Fruit fly (Drosophila melanogaster) whole organism, embryonic: ENCODE measurements around the gene CG3036.
A peak's percentile ranks its signal among the peaks of the same experiment; 100 is the strongest.

Experiments
- Bgb ChIP-seq: fragments of 200-800 bp; sonication (Bioruptor generic); IDR thresholded peaks from 2 replicates; pipeline ENCODE4 v1.3.6; 2022; ENCODE audit warnings: missing biosample characterization, missing genetic modification characterization; ENCODE audit not compliant: partially characterized antibody
- CG11247 ChIP-seq: fragments of 200-800 bp; sonication (Bioruptor generic); IDR thresholded peaks from 2 replicates; pipeline ENCODE4 v1.3.6; 2022; ENCODE audit warnings: missing biosample characterization, missing genetic modification characterization
- CG11456 ChIP-seq: fragments of 200-800 bp; sonication (Bioruptor generic); IDR thresholded peaks from 3 replicates; pipeline ENCODE4 v1.3.6; 2022; ENCODE audit warnings: missing biosample characterization, missing genetic modification characterization
- CG12071 ChIP-seq: fragments of 200-800 bp; sonication (Bioruptor generic); optimal IDR thresholded peaks from 3 replicates; lab custom pipeline; 2018; ENCODE audit warnings: missing biosample characterization, mild to moderate bottlenecking, missing genetic modification characterization
- CG12219 ChIP-seq: fragments of 200-800 bp; sonication (Bioruptor generic); optimal IDR thresholded peaks from 3 replicates; lab custom pipeline; 2018; ENCODE audit warnings: missing biosample characterization, mild to moderate bottlenecking, missing genetic modification characterization
- CG12769 ChIP-seq: fragments of 200-800 bp; sonication (Bioruptor generic); optimal IDR thresholded peaks from 2 replicates; lab custom pipeline; 2019; ENCODE audit warnings: missing biosample characterization, mild to moderate bottlenecking, missing genetic modification characterization, moderate library complexity
- CG13624 ChIP-seq: fragments of 200-800 bp; sonication (Bioruptor generic); optimal IDR thresholded peaks from 2 replicates; lab custom pipeline; 2016; ENCODE audit warnings: missing biosample characterization, missing genetic modification characterization
- CG14014 ChIP-seq: fragments of 200-800 bp; sonication (Bioruptor generic); IDR thresholded peaks from 2 replicates; pipeline ENCODE4 v1.3.6; 2022; ENCODE audit warnings: missing biosample characterization, missing genetic modification characterization
- CG14667 ChIP-seq: fragments of 200-800 bp; sonication (Bioruptor generic); IDR thresholded peaks from 2 replicates; pipeline ENCODE4 v1.3.6; 2022; ENCODE audit warnings: missing biosample characterization, missing genetic modification characterization
- CG1529 ChIP-seq: fragments of 200-800 bp; sonication (Bioruptor generic); optimal IDR thresholded peaks from 3 replicates; lab custom pipeline; 2018; ENCODE audit warnings: missing biosample characterization, missing genetic modification characterization
- CG16813 ChIP-seq: fragments of 200-800 bp; sonication (Bioruptor generic); IDR thresholded peaks from 3 replicates; pipeline ENCODE4 v1.3.6; 2022; ENCODE audit warnings: missing biosample characterization, missing genetic modification characterization; ENCODE audit not compliant: partially characterized antibody
- CG17186 ChIP-seq: fragments of 200-800 bp; sonication (Bioruptor generic); optimal IDR thresholded peaks from 3 replicates; lab custom pipeline; 2017; ENCODE audit warnings: missing biosample characterization, missing genetic modification reagents, missing genetic modification characterization
- CG17912 ChIP-seq: fragments of 200-800 bp; sonication (Bioruptor generic); optimal IDR thresholded peaks from 2 replicates; lab custom pipeline; 2018; ENCODE audit warnings: missing biosample characterization, mild to moderate bottlenecking, missing genetic modification characterization
- CG18764 ChIP-seq: fragments of 200-800 bp; sonication (Bioruptor generic); optimal IDR thresholded peaks from 3 replicates; lab custom pipeline; 2016; ENCODE audit warnings: missing biosample characterization, missing genetic modification characterization
- CG2120 ChIP-seq: fragments of 200-800 bp; sonication (Bioruptor generic); optimal IDR thresholded peaks from 3 replicates; lab custom pipeline; 2016; ENCODE audit warnings: missing biosample characterization, missing genetic modification characterization
- CG2129 ChIP-seq: fragments of 200-800 bp; sonication (Bioruptor generic); IDR thresholded peaks from 2 replicates; pipeline ENCODE4 v1.3.6; 2022; ENCODE audit warnings: missing biosample characterization, missing genetic modification characterization; ENCODE audit not compliant: partially characterized antibody
- CG2889 ChIP-seq: fragments of 200-800 bp; sonication (Bioruptor generic); IDR thresholded peaks from 3 replicates; pipeline ENCODE4 v1.3.6; 2022; ENCODE audit warnings: missing biosample characterization, missing genetic modification characterization
- CG30020 ChIP-seq: fragments of 200-800 bp; optimal IDR thresholded peaks from 2 replicates; lab custom pipeline; 2019; ENCODE audit warnings: missing biosample characterization, mild to moderate bottlenecking, missing genetic modification characterization, moderate library complexity
- CG32772 ChIP-seq: fragments of 200-800 bp; sonication (Bioruptor generic); IDR thresholded peaks from 2 replicates; pipeline ENCODE4 v1.3.6; 2022; ENCODE audit warnings: missing biosample characterization, missing genetic modification characterization
- CG3407 ChIP-seq: fragments of 200-800 bp; sonication (Bioruptor generic); optimal IDR thresholded peaks from 2 replicates; lab custom pipeline; 2018; ENCODE audit warnings: missing biosample characterization, mild to moderate bottlenecking, missing genetic modification characterization
- CG34224 ChIP-seq: fragments of 200-800 bp; sonication (Bioruptor generic); IDR thresholded peaks from 3 replicates; pipeline ENCODE4 v1.3.6; 2022; ENCODE audit warnings: missing biosample characterization, missing genetic modification characterization; ENCODE audit not compliant: partially characterized antibody
- CG43689 ChIP-seq: fragments of 200-800 bp; sonication (Bioruptor generic); IDR thresholded peaks from 2 replicates; pipeline ENCODE4 v1.3.6; 2022; ENCODE audit warnings: missing biosample characterization, missing genetic modification characterization
- CG4424 ChIP-seq: fragments of 200-800 bp; sonication (Bioruptor generic); optimal IDR thresholded peaks from 3 replicates; lab custom pipeline; 2016; ENCODE audit warnings: missing biosample characterization, missing genetic modification characterization
- CG6765 ChIP-seq: fragments of 200-800 bp; sonication (Bioruptor generic); optimal IDR thresholded peaks from 3 replicates; lab custom pipeline; 2017; ENCODE audit warnings: missing biosample characterization, mild to moderate bottlenecking, missing genetic modification characterization
- CG7987 ChIP-seq: fragments of 200-800 bp; sonication (Bioruptor generic); optimal IDR thresholded peaks from 2 replicates; lab custom pipeline; 2018; ENCODE audit warnings: missing biosample characterization, mild to moderate bottlenecking, missing genetic modification characterization, moderate library complexity
- CG8944 ChIP-seq: fragments of 200-800 bp; sonication (Bioruptor generic); optimal IDR thresholded peaks from 3 replicates; lab custom pipeline; 2016; ENCODE audit warnings: missing biosample characterization, missing genetic modification characterization
- CG9797 ChIP-seq: fragments of 200-800 bp; sonication (Bioruptor generic); optimal IDR thresholded peaks from 3 replicates; lab custom pipeline; 2018; ENCODE audit warnings: missing biosample characterization, mild to moderate bottlenecking, missing genetic modification characterization
- CrebB ChIP-seq: fragments of 200-800 bp; sonication (Bioruptor generic); optimal IDR thresholded peaks from 3 replicates; lab custom pipeline; 2018; ENCODE audit warnings: missing biosample characterization, mild to moderate bottlenecking, missing genetic modification characterization
- Deaf1 ChIP-seq: fragments of 200-800 bp; optimal IDR thresholded peaks from 3 replicates; lab custom pipeline; 2019; ENCODE audit warnings: missing biosample characterization, mild to moderate bottlenecking, missing genetic modification characterization, moderate library complexity
- HLH3B ChIP-seq: fragments of 200-800 bp; sonication (Bioruptor generic); IDR thresholded peaks from 2 replicates; pipeline ENCODE4 v1.3.6; 2022; ENCODE audit warnings: missing biosample characterization, missing genetic modification characterization
- HLH54F ChIP-seq: fragments of 200-800 bp; sonication (Bioruptor generic); optimal IDR thresholded peaks from 3 replicates; lab custom pipeline; 2016; ENCODE audit warnings: missing biosample characterization, missing genetic modification characterization
- Med ChIP-seq: fragments of 200-800 bp; sonication (Bioruptor generic); peaks from one replicate; lab custom pipeline; 2016; ENCODE audit warnings: missing biosample characterization, missing genetic modification characterization, mild to moderate bottlenecking, inconsistent platforms, moderate library complexity
- Spps ChIP-seq: fragments of 200-800 bp; sonication (Bioruptor generic); optimal IDR thresholded peaks from 2 replicates; lab custom pipeline; 2018; ENCODE audit warnings: missing biosample characterization, mild to moderate bottlenecking, missing genetic modification characterization
- Sry-β ChIP-seq: fragments of 200-800 bp; sonication (Bioruptor generic); optimal IDR thresholded peaks from 2 replicates; lab custom pipeline; 2018; ENCODE audit warnings: missing biosample characterization, mild to moderate bottlenecking, missing genetic modification characterization, moderate library complexity
- btn ChIP-seq: fragments of 200-800 bp; sonication (Bioruptor generic); optimal IDR thresholded peaks from 2 replicates; lab custom pipeline; 2016; ENCODE audit warnings: missing biosample characterization, missing genetic modification characterization
- cwo ChIP-seq: fragments of 200-800 bp; sonication (Bioruptor generic); optimal IDR thresholded peaks from 3 replicates; lab custom pipeline; 2017; ENCODE audit warnings: missing biosample characterization, missing genetic modification characterization, mild to moderate bottlenecking, moderate library complexity, missing genetic modification reagents
- danr ChIP-seq: fragments of 200-800 bp; sonication (Bioruptor generic); IDR thresholded peaks from 2 replicates; pipeline ENCODE4 v1.3.6; 2022; ENCODE audit warnings: missing biosample characterization, missing genetic modification characterization
- dpn ChIP-seq, 2 experiments: fragments of 200-800 bp; sonication (Bioruptor generic); optimal IDR thresholded peaks; 3 replicates each; lab custom pipeline; 2016; ENCODE audit warnings: missing biosample characterization in 2 of 2, missing genetic modification characterization in 2 of 2
- dysf ChIP-seq: fragments of 200-800 bp; sonication (Bioruptor generic); IDR thresholded peaks from 3 replicates; pipeline ENCODE4 v1.3.6; 2022; ENCODE audit warnings: missing biosample characterization, missing genetic modification characterization
- fd96Cb ChIP-seq: fragments of 200-800 bp; sonication (Bioruptor generic); optimal IDR thresholded peaks from 2 replicates; lab custom pipeline; 2018; ENCODE audit warnings: missing biosample characterization, mild to moderate bottlenecking, missing genetic modification characterization, moderate library complexity
- gem ChIP-seq: fragments of 200-800 bp; sonication (Bioruptor generic); optimal IDR thresholded peaks from 2 replicates; lab custom pipeline; 2019; ENCODE audit warnings: missing biosample characterization, mild to moderate bottlenecking, missing genetic modification characterization, moderate library complexity
- grau ChIP-seq: fragments of 200-800 bp; optimal IDR thresholded peaks from 3 replicates; lab custom pipeline; 2019; ENCODE audit warnings: missing biosample characterization, mild to moderate bottlenecking, missing genetic modification characterization, moderate library complexity
- ham ChIP-seq: fragments of 200-800 bp; sonication (Bioruptor generic); IDR thresholded peaks from 2 replicates; pipeline ENCODE4 v1.3.6; 2022; ENCODE audit warnings: missing biosample characterization, missing genetic modification characterization
- lola ChIP-seq, 3 experiments: fragments of >200 bp in 2 of 3; fragments of 200-800 bp in 1 of 3; sonication (Bioruptor generic) in 1 of 3; optimal IDR thresholded peaks; 2 replicates each; lab custom pipeline; 2017 to 2019; ENCODE audit warnings: missing biosample characterization in 3 of 3, missing genetic modification characterization in 3 of 3, mild to moderate bottlenecking in 1 of 3, moderate library complexity in 1 of 3
- nerfin-1 ChIP-seq: fragments of 200-800 bp; sonication (Bioruptor generic); optimal IDR thresholded peaks from 3 replicates; lab custom pipeline; 2019; ENCODE audit warnings: missing biosample characterization, mild to moderate bottlenecking, missing genetic modification characterization, moderate library complexity
- phol ChIP-seq: fragments of 200-800 bp; sonication (Bioruptor generic); optimal IDR thresholded peaks from 3 replicates; lab custom pipeline; 2018; ENCODE audit warnings: missing biosample characterization, mild to moderate bottlenecking, missing genetic modification characterization, moderate library complexity
- slp2 ChIP-seq: fragments of 200-800 bp; sonication (Bioruptor generic); optimal IDR thresholded peaks from 2 replicates; lab custom pipeline; 2016; ENCODE audit warnings: missing biosample characterization, missing genetic modification characterization
- stc ChIP-seq: fragments of 200-800 bp; sonication (Bioruptor generic); IDR thresholded peaks from 2 replicates; pipeline ENCODE4 v1.3.6; 2022; ENCODE audit warnings: missing biosample characterization, missing genetic modification characterization
- ttk ChIP-seq: fragments of 200-800 bp; sonication (Bioruptor generic); IDR thresholded peaks from 2 replicates; pipeline ENCODE4 v2.1.2; 2022; ENCODE audit warnings: missing biosample characterization, missing genetic modification characterization
- tx ChIP-seq: fragments of 200-800 bp; sonication (Bioruptor generic); optimal IDR thresholded peaks from 2 replicates; lab custom pipeline; 2016; ENCODE audit warnings: missing biosample characterization, missing genetic modification characterization
- wdn ChIP-seq: fragments of 200-800 bp; sonication (Bioruptor generic); IDR thresholded peaks from 2 replicates; pipeline ENCODE4 v1.3.6; 2022; ENCODE audit warnings: missing biosample characterization, missing genetic modification characterization

Gene CG3036

DNA sequence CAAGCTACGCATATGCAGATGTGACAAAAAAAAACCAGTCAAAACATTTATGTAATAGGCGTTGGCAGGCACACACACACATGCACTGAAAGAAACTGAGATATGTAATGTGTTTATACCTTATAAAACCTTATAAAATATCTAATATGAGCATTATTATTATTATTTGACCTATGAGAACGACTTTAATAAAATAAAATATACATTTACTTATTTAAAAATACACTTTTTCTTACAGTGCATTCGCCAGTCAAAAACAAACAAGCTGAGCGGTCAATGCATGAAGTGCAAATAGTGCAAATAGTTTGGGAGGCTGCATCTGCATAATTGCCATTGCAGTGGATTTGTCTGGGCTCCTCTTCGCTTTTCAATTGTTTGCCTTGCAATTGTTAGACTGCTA lies 16.1 kb downstream of the CG3036 start (continued):
- TF ChIP-seq CG32772 (GFP tag; lab: Robert Waterston, UW) (peak; percentile 67), CG14014 (GFP tag; lab: Robert Waterston, UW) (peak; percentile 49; the same call in 1 of the 2 replicates), nerfin-1 (tag; lab: Kevin White, UChicago) (peak; percentile 77), CG13624 (no peak), CG4424 (GFP tag; lab: Kevin White, UChicago) (peak; percentile 74), fd96Cb (tag; lab: Kevin White, UChicago) (peak; percentile 77), CG17186 (GFP tag; lab: Kevin White, UChicago) (no peak), Deaf1 (tag; lab: Kevin White, UChicago) (peak; percentile 24), Bgb (GFP tag; lab: Robert Waterston, UW) (no peak), CG12071 (GFP tag; lab: Kevin White, UChicago) (peak; percentile 61), CG1529 (GFP tag; lab: Kevin White, UChicago) (peak; percentile 68), wdn (no peak), CG16813 (no peak), CG12219 (GFP tag; lab: Kevin White, UChicago) (peak; percentile 67), grau (tag; lab: Kevin White, UChicago) (peak; percentile 56), CG6765 (GFP tag; lab: Kevin White, UChicago) (peak; percentile 37), CG8944 (GFP tag; lab: Kevin White, UChicago) (no peak), cwo (GFP tag; lab: Kevin White, UChicago) (peak; percentile 35), gem (tag; lab: Kevin White, UChicago) (peak; percentile 90), CG2889 (GFP tag; lab: Robert Waterston, UW) (peak; percentile 47; the same call in 1 of the 3 replicates), dpn (GFP tag; optimal IDR thresholded peaks at IDR 0.05; lab: Kevin White, UChicago) (peak in 1 of 2 experiments; percentile 56), CG34224 (GFP tag; lab: Robert Waterston, UW) (no peak), CG12769 (tag; lab: Kevin White, UChicago) (peak; percentile 36), slp2 (no peak), HLH54F (GFP tag; lab: Kevin White, UChicago) (no peak), CrebB (peak; percentile 64), CG3407 (GFP tag; lab: Kevin White, UChicago) (peak; percentile 75), Spps (no peak), CG2129 (GFP tag; lab: Robert Waterston, UW) (no peak), CG17912 (GFP tag; lab: Kevin White, UChicago) (peak; percentile 11), danr (peak; percentile 56; the same call in 1 of the 2 replicates), CG2120 (no peak), CG30020 (tag; lab: Kevin White, UChicago) (peak; percentile 8), dysf (peak; percentile 69), lola (GFP tag; optimal IDR thresholded peaks at IDR 0.05; lab: Kevin White, UChicago) (peak in 1 of 3 experiments; percentile 43), CG43689 (peak; percentile 63; the same call in 1 of the 2 replicates), CG14667 (no peak), CG18764 (peak; percentile 41), stc (GFP tag; lab: Robert Waterston, UW) (peak; percentile 86), Sry-β (GFP tag; lab: Kevin White, UChicago) (no peak), tx (GFP tag; lab: Kevin White, UChicago) (no peak), Med (GFP tag; lab: Kevin White, UChicago) (peak; percentile 62), CG11456 (GFP tag; lab: Robert Waterston, UW) (no peak), CG11247 (peak; percentile 20; the same call in 1 of the 2 replicates), btn (GFP tag; lab: Kevin White, UChicago) (no peak), phol (tag; lab: Kevin White, UChicago) (peak; percentile 82), CG9797 (GFP tag; lab: Kevin White, UChicago) (no peak), ttk (peak; percentile 84), HLH3B (GFP tag; lab: Robert Waterston, UW) (peak; percentile 88), CG7987 (GFP tag; lab: Kevin White, UChicago) (peak; percentile 44), ham (GFP tag; lab: Robert Waterston, UW) (no peak)
